Fruit fly (Drosophila melanogaster) Kc167 (cell line): ENCODE measurements around the gene CG5386.
"Not testable (repeated sequence)": the region's sequence is repeated elsewhere in the genome, so short reads cannot be mapped to it uniquely, and the experiment has no call there.

Experiments
- Myc ChIP-seq: fragments of >200 bp; optimal IDR thresholded peaks from 2 replicates; lab custom pipeline; 2017; ENCODE audit warnings: missing external identifiers
- Sin3A ChIP-seq: fragments of >200 bp; optimal IDR thresholded peaks from 2 replicates; lab custom pipeline; 2018; ENCODE audit warnings: missing external identifiers
- h ChIP-seq: fragments of >200 bp; optimal IDR thresholded peaks from 3 replicates; lab custom pipeline; 2018; ENCODE audit warnings: missing external identifiers
- insv ChIP-seq: fragments of >200 bp; optimal IDR thresholded peaks from 3 replicates; lab custom pipeline; 2018; ENCODE audit warnings: missing external identifiers
- psq ChIP-seq: fragments of >200 bp; optimal IDR thresholded peaks from 2 replicates; lab custom pipeline; 2017; ENCODE audit warnings: missing external identifiers
- ttk ChIP-seq: sonication (Bioruptor generic); optimal IDR thresholded peaks from 2 replicates; lab custom pipeline; 2017; ENCODE audit warnings: missing external identifiers

The CG5386 gene

DNA sequence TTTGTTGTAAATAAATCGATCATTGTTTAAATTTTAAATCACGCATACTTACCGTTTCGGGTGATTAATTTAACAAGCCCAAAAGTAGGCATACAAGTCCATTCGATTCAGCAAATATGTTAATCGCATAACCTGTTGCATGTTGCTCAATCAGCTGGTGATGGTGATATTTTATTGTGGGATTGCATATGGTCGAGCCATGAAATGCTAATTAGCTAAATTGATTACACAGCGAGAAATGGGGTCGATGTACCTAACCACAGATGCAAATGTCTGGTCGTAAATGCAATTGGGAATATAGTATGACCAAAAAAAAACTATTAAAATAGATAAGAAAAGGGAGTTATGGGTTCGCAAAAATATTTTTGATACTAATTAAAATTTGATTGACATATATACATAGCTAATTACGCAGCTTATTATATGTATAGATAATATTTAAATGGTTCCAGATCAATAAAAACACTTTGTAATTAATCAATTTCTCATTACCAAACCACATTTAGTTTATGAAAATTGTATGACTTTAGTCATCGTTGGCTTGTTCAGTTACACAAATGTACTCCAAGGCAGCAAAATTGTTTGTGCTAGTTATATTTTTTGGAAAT, 11.4 kb downstream of the CG5386 start, which contains the start of gene CG33721:
Gene CG33721 (plus strand): TSS at position 558 of the 608 bp plus-strand sequence.
- no peak for TF ChIP-seq h (lab: Kevin White, UChicago)
- TF ChIP-seq Sin3A, result no peak
- TF ChIP-seq ttk, result no peak
- TF ChIP-seq Myc (lab: Kevin White, UChicago), result no peak
- TF ChIP-seq insv, result no peak
- no peak for TF ChIP-seq psq (lab: Kevin White, UChicago)

DNA sequence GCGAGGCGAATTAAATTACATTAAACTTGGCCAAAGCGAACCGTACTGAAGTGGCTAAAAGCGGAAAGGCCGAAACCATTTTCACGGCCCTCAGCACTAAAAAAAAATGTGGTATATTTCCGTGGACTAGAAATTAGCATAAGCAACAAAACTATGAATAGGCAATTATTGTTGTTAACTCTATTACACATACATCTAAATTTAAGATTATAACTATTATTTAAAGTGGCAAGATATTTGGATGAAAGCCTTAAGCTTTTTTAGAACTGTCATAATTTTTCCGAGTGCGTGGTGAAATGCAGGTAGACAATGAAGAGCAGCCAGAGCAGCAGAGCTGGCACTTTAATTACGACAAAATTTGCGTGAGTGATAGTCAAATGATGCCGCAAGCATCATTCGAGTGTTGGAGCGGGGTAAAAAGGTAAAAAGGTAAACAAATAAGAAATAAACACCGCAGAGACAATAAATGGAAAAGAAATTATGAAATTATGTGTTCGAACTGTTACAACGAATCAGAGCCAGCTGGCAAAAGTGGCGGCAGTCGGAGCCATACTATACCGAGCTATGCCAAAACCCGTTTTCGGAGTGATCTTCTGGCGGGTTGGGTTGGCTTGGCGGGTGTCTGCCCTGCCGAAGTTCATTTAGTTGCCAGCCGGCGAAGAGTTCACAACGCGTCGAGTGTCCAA, 13.2 kb downstream of the CG5386 start, which contains the start of gene CG7080:
Gene CG7080 (plus strand): TSS at position 636 of the 686 bp plus-strand sequence.
- TF ChIP-seq ttk, result no peak
- no peak for TF ChIP-seq insv
- TF ChIP-seq h (lab: Kevin White, UChicago), result no peak
- TF ChIP-seq Myc (lab: Kevin White, UChicago), result no peak
- TF ChIP-seq Sin3A, result no peak
- TF ChIP-seq psq (lab: Kevin White, UChicago), result no peak

DNA sequence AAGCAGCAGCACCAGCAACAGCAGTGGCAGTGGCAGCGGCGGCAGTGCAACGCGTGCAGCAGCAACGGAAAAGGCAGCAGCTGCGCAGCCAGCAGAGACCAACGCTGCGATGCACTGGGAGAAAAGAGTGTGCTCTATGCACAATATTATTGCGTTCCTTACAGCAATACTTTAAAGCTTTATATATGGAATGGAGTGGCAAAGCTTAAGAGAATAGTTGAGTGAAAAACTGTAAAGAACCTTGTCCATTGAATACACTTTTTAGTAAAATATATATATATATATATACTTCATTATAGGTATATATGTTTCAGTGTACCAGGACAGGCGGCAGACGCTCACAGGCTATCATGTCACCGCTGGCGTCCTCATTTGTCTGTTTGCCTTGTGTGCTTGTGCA, 17.3 kb downstream of the CG5386 start:
- TF ChIP-seq psq (lab: Kevin White, UChicago) (no peak), h (lab: Kevin White, UChicago) (no peak)

DNA sequence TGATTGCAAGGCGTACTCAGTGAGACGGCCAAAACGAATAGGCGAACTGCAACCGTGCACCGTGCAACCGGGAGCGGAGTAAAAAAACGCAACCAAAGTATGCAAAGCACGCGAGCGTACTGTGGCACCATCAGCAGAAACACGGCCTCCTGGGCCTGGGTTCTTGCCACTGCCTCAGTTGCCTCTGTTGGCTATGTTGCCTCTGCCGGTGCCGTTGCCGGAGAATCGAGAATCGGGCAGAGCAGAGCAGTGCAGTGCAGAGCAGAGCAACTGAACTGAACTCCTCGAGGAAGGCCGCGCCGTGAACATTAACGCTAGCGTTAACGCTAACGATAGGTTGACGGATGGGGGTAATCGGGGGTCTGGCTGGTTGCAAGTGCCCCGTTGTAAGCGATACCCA, 18.1 kb downstream of the CG5386 start, which contains the start of gene CG34377:
Gene CG34377 (minus strand): TSS at position 101 of the 400 bp plus-strand sequence.
- TF ChIP-seq ttk (no peak), insv (no peak), Myc (lab: Kevin White, UChicago) (no peak), psq (lab: Kevin White, UChicago) (no peak), Sin3A (no peak), h (lab: Kevin White, UChicago) (no peak)

DNA sequence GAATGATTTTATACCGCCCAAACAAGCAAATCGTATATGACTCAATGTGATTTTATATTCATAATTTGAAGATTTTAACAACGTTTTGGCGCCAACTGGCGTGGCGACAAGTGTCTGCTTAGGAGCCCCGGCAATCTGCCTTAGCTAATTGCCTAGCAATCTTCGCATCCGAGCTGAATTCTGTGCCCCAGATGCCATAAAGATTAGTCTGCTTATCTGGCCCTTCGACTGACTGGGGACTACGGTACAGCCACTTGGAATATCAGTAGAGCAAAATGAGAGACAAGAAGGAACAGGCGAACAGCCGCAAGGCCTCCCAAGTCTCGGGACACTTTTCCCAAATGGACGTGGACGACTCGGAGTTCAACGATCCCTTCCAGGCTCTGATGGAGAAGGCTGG, 42.0 kb downstream of the CG5386 start:
- TF ChIP-seq insv (no peak), psq (lab: Kevin White, UChicago) (no peak), h (lab: Kevin White, UChicago) (no peak), Myc (lab: Kevin White, UChicago) (no peak), Sin3A (no peak), ttk (no peak)

DNA sequence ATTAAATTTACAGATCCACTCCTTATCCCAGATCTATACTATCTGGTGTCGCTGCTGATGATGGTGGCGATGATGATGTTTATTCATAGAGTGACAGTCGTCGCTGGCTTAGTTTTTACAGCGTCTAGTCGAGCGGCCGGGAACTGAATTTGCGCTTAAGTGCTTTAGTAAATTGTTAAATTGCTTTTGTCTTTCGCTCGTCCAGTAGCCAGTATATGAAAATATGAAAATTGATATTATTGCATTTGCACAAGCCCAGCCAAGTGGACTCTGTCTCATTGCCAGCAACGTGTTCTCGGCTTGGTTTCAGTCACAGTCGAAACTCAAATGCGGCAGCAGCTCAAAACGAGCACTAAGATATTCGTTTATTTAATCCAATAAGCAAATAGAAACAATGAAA, 43.5 kb downstream of the CG5386 start, which contains the start of gene CG7084:
Gene CG7084 (plus strand): TSS at position 301 of the 400 bp plus-strand sequence.
- not testable (repeated sequence) for TF ChIP-seq psq (lab: Kevin White, UChicago); Sin3A; insv
